Fruit fly (Drosophila melanogaster) whole organism, embryonic: Measurements from ENCODE around the gene CG42342.

Experiments used
- CG10147 ChIP-seq: fragments of 200-800 bp; sonication (Bioruptor generic); optimal IDR thresholded peaks from 2 replicates; lab custom pipeline; 2019; ENCODE audit warnings: missing biosample characterization, mild to moderate bottlenecking, missing genetic modification characterization, moderate library complexity
- CG11695 ChIP-seq: fragments of 200-800 bp; sonication (Bioruptor generic); IDR thresholded peaks from 3 replicates; pipeline ENCODE4 v1.3.6; 2022; ENCODE audit warnings: missing biosample characterization, missing genetic modification characterization
- CG12071 ChIP-seq: fragments of 200-800 bp; sonication (Bioruptor generic); optimal IDR thresholded peaks from 3 replicates; lab custom pipeline; 2018; ENCODE audit warnings: missing biosample characterization, mild to moderate bottlenecking, missing genetic modification characterization
- CG12155 ChIP-seq: fragments of 200-800 bp; sonication (Bioruptor generic); optimal IDR thresholded peaks from 3 replicates; lab custom pipeline; 2016; ENCODE audit warnings: missing biosample characterization, missing genetic modification characterization
- CG12236 ChIP-seq: fragments of 200-800 bp; sonication (Bioruptor generic); optimal IDR thresholded peaks from 2 replicates; lab custom pipeline; 2016; ENCODE audit warnings: missing biosample characterization, missing genetic modification characterization
- CG1233 ChIP-seq: fragments of 200-800 bp; sonication (Bioruptor generic); optimal IDR thresholded peaks from 4 replicates; lab custom pipeline; 2018; ENCODE audit warnings: missing biosample characterization, mild to moderate bottlenecking, missing genetic modification characterization
- CG12391 ChIP-seq: fragments of 200-800 bp; sonication (Bioruptor generic); optimal IDR thresholded peaks from 3 replicates; lab custom pipeline; 2018; ENCODE audit warnings: missing biosample characterization, mild to moderate bottlenecking, missing genetic modification characterization, moderate library complexity
- CG13296 ChIP-seq: fragments of 200-800 bp; sonication (Bioruptor generic); optimal IDR thresholded peaks from 3 replicates; lab custom pipeline; 2018; ENCODE audit warnings: missing biosample characterization, mild to moderate bottlenecking, missing genetic modification characterization
- CG14710 ChIP-seq: fragments of 200-800 bp; sonication (Bioruptor generic); optimal IDR thresholded peaks from 3 replicates; lab custom pipeline; 2019; ENCODE audit warnings: missing biosample characterization, mild to moderate bottlenecking, missing genetic modification characterization, moderate library complexity
- CG15696 ChIP-seq: fragments of 200-800 bp; sonication (Bioruptor generic); optimal IDR thresholded peaks from 2 replicates; lab custom pipeline; 2019; ENCODE audit warnings: missing biosample characterization, mild to moderate bottlenecking, missing genetic modification characterization, moderate library complexity
- CG17612 ChIP-seq: fragments of 200-800 bp; sonication (Bioruptor generic); IDR thresholded peaks from 2 replicates; pipeline ENCODE4 v1.3.6; 2022; ENCODE audit warnings: missing biosample characterization, missing genetic modification characterization
- CG18476 ChIP-seq: fragments of 200-800 bp; sonication (Bioruptor generic); optimal IDR thresholded peaks from 2 replicates; lab custom pipeline; 2016; ENCODE audit warnings: missing biosample characterization, mild to moderate bottlenecking, missing genetic modification characterization
- CG2712 ChIP-seq: fragments of 200-800 bp; optimal IDR thresholded peaks from 3 replicates; lab custom pipeline; 2019; ENCODE audit warnings: missing biosample characterization, mild to moderate bottlenecking, missing genetic modification characterization, moderate library complexity
- CG30403 ChIP-seq: fragments of 200-800 bp; sonication (Bioruptor generic); optimal IDR thresholded peaks from 3 replicates; lab custom pipeline; 2016; ENCODE audit warnings: missing biosample characterization, missing genetic modification characterization
- CG34422 ChIP-seq: fragments of 200-800 bp; sonication (Bioruptor generic); IDR thresholded peaks from 3 replicates; pipeline ENCODE4 v1.3.6; 2022; ENCODE audit warnings: missing biosample characterization, missing genetic modification characterization
- CG4424 ChIP-seq: fragments of 200-800 bp; sonication (Bioruptor generic); optimal IDR thresholded peaks from 3 replicates; lab custom pipeline; 2016; ENCODE audit warnings: missing biosample characterization, missing genetic modification characterization
- CG4617 ChIP-seq: fragments of 200-800 bp; sonication (Bioruptor generic); optimal IDR thresholded peaks from 3 replicates; lab custom pipeline; 2016; ENCODE audit warnings: missing biosample characterization, missing genetic modification characterization, borderline replicate concordance
- CG5953 ChIP-seq: fragments of 200-800 bp; sonication (Bioruptor generic); IDR thresholded peaks from 2 replicates; pipeline ENCODE4 v1.3.6; 2022; ENCODE audit warnings: missing biosample characterization, missing genetic modification characterization
- CG6654 ChIP-seq: fragments of 200-800 bp; sonication (Bioruptor generic); optimal IDR thresholded peaks from 2 replicates; lab custom pipeline; 2017; ENCODE audit warnings: missing biosample characterization, mild to moderate bottlenecking, missing genetic modification characterization
- CG6689 ChIP-seq: fragments of 200-800 bp; sonication (Bioruptor generic); IDR thresholded peaks from 2 replicates; pipeline ENCODE4 v1.3.6; 2022; ENCODE audit warnings: missing biosample characterization, missing genetic modification characterization
- CG7786 ChIP-seq: fragments of 200-800 bp; sonication (Bioruptor generic); optimal IDR thresholded peaks from 2 replicates; lab custom pipeline; 2016; ENCODE audit warnings: missing biosample characterization, missing genetic modification characterization
- CG8765 ChIP-seq: fragments of 200-800 bp; sonication (Bioruptor generic); IDR thresholded peaks from 2 replicates; pipeline ENCODE4 v1.3.6; 2022; ENCODE audit warnings: missing biosample characterization, missing genetic modification characterization
- CG9215 ChIP-seq: fragments of 200-800 bp; sonication (Bioruptor generic); IDR thresholded peaks from 2 replicates; pipeline ENCODE4 v1.3.6; 2022; ENCODE audit warnings: missing biosample characterization, missing genetic modification characterization
- CoRest ChIP-seq: fragments of 200-800 bp; sonication (Bioruptor generic); optimal IDR thresholded peaks from 3 replicates; lab custom pipeline; 2018; ENCODE audit warnings: missing biosample characterization, mild to moderate bottlenecking, missing genetic modification characterization, moderate library complexity
- CrebB ChIP-seq: fragments of 200-800 bp; sonication (Bioruptor generic); optimal IDR thresholded peaks from 3 replicates; lab custom pipeline; 2018; ENCODE audit warnings: missing biosample characterization, mild to moderate bottlenecking, missing genetic modification characterization
- Fer1 ChIP-seq: fragments of 200-800 bp; sonication (Bioruptor generic); optimal IDR thresholded peaks from 2 replicates; lab custom pipeline; 2017; ENCODE audit warnings: missing biosample characterization, mild to moderate bottlenecking, missing genetic modification characterization
- Fer3 ChIP-seq: fragments of 200-800 bp; sonication (Bioruptor generic); optimal IDR thresholded peaks from 2 replicates; lab custom pipeline; 2018; ENCODE audit warnings: missing biosample characterization, mild to moderate bottlenecking, missing genetic modification characterization, moderate library complexity
- H15 ChIP-seq: fragments of 200-800 bp; sonication (Bioruptor generic); IDR thresholded peaks from 3 replicates; pipeline ENCODE4 v1.3.6; 2022; ENCODE audit warnings: missing biosample characterization, missing genetic modification characterization
- H2.0 ChIP-seq: fragments of 200-800 bp; sonication (Bioruptor generic); IDR thresholded peaks from 2 replicates; pipeline ENCODE4 v1.3.6; 2022; ENCODE audit warnings: missing biosample characterization, missing genetic modification characterization
- HHEX ChIP-seq: fragments of 200-800 bp; sonication (Bioruptor generic); optimal IDR thresholded peaks from 3 replicates; lab custom pipeline; 2017; ENCODE audit warnings: missing biosample characterization, mild to moderate bottlenecking, missing genetic modification characterization, missing genetic modification reagents
- NFAT ChIP-seq: fragments of 200-800 bp; sonication (Bioruptor generic); IDR thresholded peaks from 2 replicates; pipeline ENCODE4 v1.3.6; 2022; ENCODE audit warnings: missing biosample characterization, missing genetic modification characterization
- Sox100B ChIP-seq: fragments of 200-800 bp; sonication (Bioruptor generic); optimal IDR thresholded peaks from 3 replicates; lab custom pipeline; 2018; ENCODE audit warnings: missing biosample characterization, mild to moderate bottlenecking, missing genetic modification characterization
- emc ChIP-seq: fragments of 200-800 bp; sonication (Bioruptor generic); optimal IDR thresholded peaks from 2 replicates; lab custom pipeline; 2016; ENCODE audit warnings: missing biosample characterization, missing genetic modification characterization
- fd64A ChIP-seq: fragments of 200-800 bp; sonication (Bioruptor generic); optimal IDR thresholded peaks from 3 replicates; lab custom pipeline; 2018; ENCODE audit warnings: missing biosample characterization, mild to moderate bottlenecking, missing genetic modification characterization
- fu2 ChIP-seq: fragments of 200-800 bp; sonication (Bioruptor generic); optimal IDR thresholded peaks from 2 replicates; lab custom pipeline; 2016; ENCODE audit warnings: missing biosample characterization, missing genetic modification characterization
- gem ChIP-seq: fragments of 200-800 bp; sonication (Bioruptor generic); optimal IDR thresholded peaks from 2 replicates; lab custom pipeline; 2019; ENCODE audit warnings: missing biosample characterization, mild to moderate bottlenecking, missing genetic modification characterization, moderate library complexity
- grau ChIP-seq: fragments of 200-800 bp; optimal IDR thresholded peaks from 3 replicates; lab custom pipeline; 2019; ENCODE audit warnings: missing biosample characterization, mild to moderate bottlenecking, missing genetic modification characterization, moderate library complexity
- hkb ChIP-seq, 2 experiments: fragments of 200-800 bp in 1 of 2; fragments of >200 bp in 1 of 2; sonication (Bioruptor generic) in 1 of 2; IDR thresholded peaks in 1 of 2; optimal IDR thresholded peaks in 1 of 2; 2 replicates each; pipeline versions ENCODE4 v1.3.6 to Lab custom; 2017 to 2022; ENCODE audit warnings: missing biosample characterization in 1 of 2, missing genetic modification characterization in 1 of 2
- lilli ChIP-seq: fragments of 200-800 bp; sonication (Bioruptor generic); optimal IDR thresholded peaks from 3 replicates; lab custom pipeline; 2016; ENCODE audit warnings: missing biosample characterization, missing genetic modification characterization
- nerfin-1 ChIP-seq: fragments of 200-800 bp; sonication (Bioruptor generic); optimal IDR thresholded peaks from 3 replicates; lab custom pipeline; 2019; ENCODE audit warnings: missing biosample characterization, mild to moderate bottlenecking, missing genetic modification characterization, moderate library complexity
- odd ChIP-seq: fragments of 200-800 bp; sonication (Bioruptor generic); optimal IDR thresholded peaks from 2 replicates; lab custom pipeline; 2017; ENCODE audit warnings: missing biosample characterization, mild to moderate bottlenecking, missing genetic modification characterization
- otp ChIP-seq: fragments of 200-800 bp; sonication (Bioruptor generic); IDR thresholded peaks from 3 replicates; pipeline ENCODE4, ENCODE4 v1.3.6; 2022; ENCODE audit warnings: missing biosample characterization, missing genetic modification characterization
- peb ChIP-seq: fragments of 200-800 bp; sonication (Bioruptor generic); IDR thresholded peaks from 2 replicates; pipeline ENCODE4 v1.3.6; 2022; ENCODE audit warnings: missing biosample characterization, missing genetic modification characterization
- pros ChIP-seq: fragments of 200-800 bp; sonication (Bioruptor generic); optimal IDR thresholded peaks from 3 replicates; lab custom pipeline; 2019; ENCODE audit warnings: missing biosample characterization, mild to moderate bottlenecking, missing genetic modification characterization, moderate library complexity
- ro ChIP-seq: fragments of 200-800 bp; sonication (Bioruptor generic); IDR thresholded peaks from 2 replicates; pipeline ENCODE4 v1.3.6; 2022; ENCODE audit warnings: missing biosample characterization, missing genetic modification characterization
- run ChIP-seq: fragments of 200-800 bp; sonication (Bioruptor generic); optimal IDR thresholded peaks from 3 replicates; lab custom pipeline; 2018; ENCODE audit warnings: missing biosample characterization, mild to moderate bottlenecking, missing genetic modification characterization
- scrt ChIP-seq: fragments of 200-800 bp; sonication (Bioruptor generic); optimal IDR thresholded peaks from 2 replicates; lab custom pipeline; 2018; ENCODE audit warnings: missing biosample characterization, mild to moderate bottlenecking, missing genetic modification characterization, moderate library complexity
- sima ChIP-seq: fragments of 200-800 bp; sonication (Bioruptor generic); optimal IDR thresholded peaks from 2 replicates; lab custom pipeline; 2016; ENCODE audit warnings: missing biosample characterization, missing genetic modification characterization
- tup ChIP-seq: fragments of 200-800 bp; sonication (Bioruptor generic); optimal IDR thresholded peaks from 2 replicates; lab custom pipeline; 2016; ENCODE audit warnings: missing biosample characterization, mild to moderate bottlenecking, missing genetic modification characterization, moderate library complexity
- unc-4 ChIP-seq: fragments of 200-800 bp; sonication (Bioruptor generic); IDR thresholded peaks from 2 replicates; pipeline ENCODE4 v1.3.6; 2022; ENCODE audit warnings: missing biosample characterization, missing genetic modification characterization; ENCODE audit not compliant: partially characterized antibody
- usp ChIP-seq: fragments of >200 bp; optimal IDR thresholded peaks from 2 replicates; lab custom pipeline; 2017; ENCODE audit warnings: missing biosample characterization, missing genetic modification characterization

Gene CG42342

DNA sequence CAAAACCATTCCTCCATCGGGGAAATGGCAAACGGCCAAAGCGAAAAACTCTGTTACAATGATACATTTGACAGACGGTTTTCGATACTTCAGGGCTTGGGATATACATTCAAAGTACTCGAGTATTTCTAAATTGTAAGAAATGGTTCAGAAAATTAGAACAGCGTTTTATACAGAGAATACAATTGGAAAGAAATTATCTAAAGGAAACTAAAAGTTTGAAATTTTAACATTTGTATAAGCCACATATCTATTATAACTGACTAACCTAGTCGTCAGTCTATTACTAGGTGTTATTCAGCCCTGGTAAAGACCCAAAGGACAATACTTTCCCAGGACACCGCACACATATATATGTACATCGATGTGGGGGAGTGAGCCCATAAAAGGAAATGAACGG, 26.1 kb upstream of the CG42342 start (continued):
- peak; percentile 58 for TF ChIP-seq CG15696 (tag; lab: Kevin White, UChicago)
- TF ChIP-seq Fer1 = peak; percentile 71
- peak; percentile 56 for TF ChIP-seq grau (tag; lab: Kevin White, UChicago)
- no peak for TF ChIP-seq Sox100B (GFP tag; lab: Kevin White, UChicago)
- peak; percentile 7 for TF ChIP-seq CG12155 (GFP tag; lab: Kevin White, UChicago)
- no peak for TF ChIP-seq emc (GFP tag; lab: Kevin White, UChicago)
- TF ChIP-seq Fer3 (tag; lab: Kevin White, UChicago) = peak; percentile 43
- no peak for TF ChIP-seq fd64A
- peak; percentile 47 for TF ChIP-seq CG10147 (GFP tag; lab: Kevin White, UChicago)
- peak; percentile 17 for TF ChIP-seq CG1233 (GFP tag; lab: Kevin White, UChicago)
- no peak for TF ChIP-seq fu2 (GFP tag; lab: Kevin White, UChicago)
- peak; percentile 8 for TF ChIP-seq CG14710
- TF ChIP-seq CG9215 (GFP tag; lab: Robert Waterston, UW) = no peak
- no peak for TF ChIP-seq CG18476 (GFP tag; lab: Kevin White, UChicago)
- 0 out of 3 replicates have a peak, but pooled peaks have one; percentile 16 for TF ChIP-seq CG11695 (GFP tag; lab: Robert Waterston, UW)
- peak; percentile 63 for TF ChIP-seq gem (tag; lab: Kevin White, UChicago)
- no peak for TF ChIP-seq CG6654 (GFP tag; lab: Kevin White, UChicago)
- no peak for TF ChIP-seq usp
- no peak for TF ChIP-seq hkb (optimal IDR thresholded peaks at IDR 0.05; lab: Kevin White, UChicago)
- peak; percentile 56 for TF ChIP-seq hkb (GFP tag; IDR thresholded peaks at IDR 0.05; lab: Robert Waterston, UW)
- no peak for TF ChIP-seq H2.0 (GFP tag; lab: Robert Waterston, UW)
- TF ChIP-seq otp (GFP tag; lab: Robert Waterston, UW) = no peak
- TF ChIP-seq ro (GFP tag; lab: Robert Waterston, UW) = no peak
- no peak for TF ChIP-seq CG8765 (GFP tag; lab: Robert Waterston, UW)
- TF ChIP-seq CrebB (tag; lab: Kevin White, UChicago) = no peak
- TF ChIP-seq NFAT (GFP tag; lab: Robert Waterston, UW) = no peak
- no peak for TF ChIP-seq CG17612
- no peak for TF ChIP-seq H15 (GFP tag; lab: Robert Waterston, UW)
- no peak for TF ChIP-seq unc-4 (GFP tag; lab: Robert Waterston, UW)
- no peak for TF ChIP-seq CG4424 (GFP tag; lab: Kevin White, UChicago)
- TF ChIP-seq peb (GFP tag; lab: Robert Waterston, UW) = no peak
- TF ChIP-seq CoRest (tag; lab: Kevin White, UChicago) = peak; percentile 52
- TF ChIP-seq CG12071 (GFP tag; lab: Kevin White, UChicago) = no peak
- TF ChIP-seq CG34422 (GFP tag; lab: Robert Waterston, UW) = no peak
- TF ChIP-seq tup (GFP tag; lab: Kevin White, UChicago) = no peak
- no peak for TF ChIP-seq CG4617
- no peak for TF ChIP-seq CG12236
- peak; percentile 35 for TF ChIP-seq CG30403 (GFP tag; lab: Kevin White, UChicago)
- TF ChIP-seq CG7786 (GFP tag; lab: Kevin White, UChicago) = no peak
- peak; percentile 31 for TF ChIP-seq CG2712
- TF ChIP-seq odd = peak; percentile 23
- TF ChIP-seq scrt (GFP tag; lab: Kevin White, UChicago) = peak; percentile 55
- TF ChIP-seq pros = no peak
- no peak for TF ChIP-seq run
- TF ChIP-seq CG13296 (GFP tag; lab: Kevin White, UChicago) = peak; percentile 47
- no peak for TF ChIP-seq nerfin-1 (tag; lab: Kevin White, UChicago)
- no peak for TF ChIP-seq sima
- TF ChIP-seq lilli (GFP tag; lab: Kevin White, UChicago) = peak; percentile 3
- TF ChIP-seq CG12391 (tag; lab: Kevin White, UChicago) = peak; percentile 40
- peak; percentile 0 for TF ChIP-seq HHEX (GFP tag; lab: Kevin White, UChicago)
- TF ChIP-seq CG5953 (GFP tag; lab: Robert Waterston, UW) = no peak
- TF ChIP-seq CG6689 (GFP tag; lab: Robert Waterston, UW) = peak; percentile 36; the same call in 1 of the 2 replicates
